Fruit fly (Drosophila melanogaster) whole organism, prepupa: ENCODE data around the gene Pp1-87B.

Experiments
- Blimp-1 ChIP-seq: fragments of 200-800 bp; sonication (Bioruptor generic); optimal IDR thresholded peaks from 3 replicates; lab custom pipeline; 2017; ENCODE audit warnings: missing biosample characterization, missing genetic modification characterization, mild to moderate bottlenecking, moderate library complexity, missing genetic modification reagents
- CG10631 ChIP-seq: fragments of 200-800 bp; sonication (Bioruptor generic); optimal IDR thresholded peaks from 2 replicates; lab custom pipeline; 2016; ENCODE audit warnings: missing biosample characterization, missing genetic modification characterization
- CG11294 ChIP-seq: fragments of 200-800 bp; sonication (Bioruptor generic); IDR thresholded peaks from 2 replicates; pipeline ENCODE4 v1.3.6; 2022; ENCODE audit warnings: missing biosample characterization, missing genetic modification characterization
- CG11762 ChIP-seq: fragments of 200-800 bp; sonication (Bioruptor generic); optimal IDR thresholded peaks from 3 replicates; lab custom pipeline; 2016; ENCODE audit warnings: missing biosample characterization, missing genetic modification characterization; ENCODE audit not compliant: insufficient read depth
- CG11902 ChIP-seq: fragments of 200-800 bp; sonication (Bioruptor generic); optimal IDR thresholded peaks from 3 replicates; lab custom pipeline; 2016; ENCODE audit warnings: missing biosample characterization, missing genetic modification characterization
- CG15336 ChIP-seq: fragments of 200-800 bp; sonication (Bioruptor generic); IDR thresholded peaks from 2 replicates; pipeline ENCODE4 v1.3.6; 2022; ENCODE audit warnings: missing biosample characterization, missing genetic modification characterization
- CG1621 ChIP-seq: fragments of 200-800 bp; sonication (Bioruptor generic); optimal IDR thresholded peaks from 3 replicates; lab custom pipeline; 2018; ENCODE audit warnings: missing biosample characterization, mild to moderate bottlenecking, missing genetic modification characterization
- CG31627 ChIP-seq: fragments of 200-800 bp; sonication (Bioruptor generic); optimal IDR thresholded peaks from 3 replicates; lab custom pipeline; 2016; ENCODE audit warnings: missing biosample characterization, missing genetic modification characterization
- CG34406 ChIP-seq: fragments of 200-800 bp; sonication (Bioruptor generic); optimal IDR thresholded peaks from 3 replicates; lab custom pipeline; 2016; ENCODE audit warnings: missing biosample characterization, missing genetic modification characterization
- CG3919 ChIP-seq: fragments of 200-800 bp; sonication (Bioruptor generic); optimal IDR thresholded peaks from 3 replicates; lab custom pipeline; 2016; ENCODE audit warnings: missing biosample characterization, missing genetic modification characterization
- CG4318 ChIP-seq: fragments of 200-800 bp; sonication (Bioruptor generic); optimal IDR thresholded peaks from 3 replicates; lab custom pipeline; 2017; ENCODE audit warnings: missing biosample characterization, mild to moderate bottlenecking, missing genetic modification characterization
- CG6276 ChIP-seq: fragments of 200-800 bp; sonication (Bioruptor generic); optimal IDR thresholded peaks from 2 replicates; lab custom pipeline; 2017; ENCODE audit warnings: missing biosample characterization, mild to moderate bottlenecking, missing genetic modification characterization
- CG6792 ChIP-seq: fragments of 200-800 bp; sonication (Bioruptor generic); optimal IDR thresholded peaks from 3 replicates; lab custom pipeline; 2016; ENCODE audit warnings: missing biosample characterization, missing genetic modification characterization
- CG6808 ChIP-seq: fragments of 200-800 bp; sonication (Bioruptor generic); optimal IDR thresholded peaks from 3 replicates; lab custom pipeline; 2017; ENCODE audit warnings: missing biosample characterization, missing genetic modification characterization, mild to moderate bottlenecking, moderate library complexity, missing genetic modification reagents
- CG6854 ChIP-seq: fragments of 200-800 bp; sonication (Bioruptor generic); optimal IDR thresholded peaks from 2 replicates; lab custom pipeline; 2017; ENCODE audit warnings: missing biosample characterization, mild to moderate bottlenecking, missing genetic modification characterization
- CG7368 ChIP-seq: fragments of 200-800 bp; sonication (Bioruptor generic); optimal IDR thresholded peaks from 3 replicates; lab custom pipeline; 2016; ENCODE audit warnings: missing biosample characterization, missing genetic modification characterization
- CG8119 ChIP-seq: fragments of 200-800 bp; sonication (Bioruptor generic); IDR thresholded peaks from 3 replicates; pipeline ENCODE4 v1.3.6; 2022; ENCODE audit warnings: missing biosample characterization, missing genetic modification characterization
- CG8319 ChIP-seq: fragments of 200-800 bp; sonication (Bioruptor generic); optimal IDR thresholded peaks from 3 replicates; lab custom pipeline; 2016; ENCODE audit warnings: missing biosample characterization, missing genetic modification characterization
- CG8632 ChIP-seq: fragments of 200-800 bp; sonication (Bioruptor generic); optimal IDR thresholded peaks from 3 replicates; lab custom pipeline; 2016; ENCODE audit warnings: missing biosample characterization, missing genetic modification characterization
- CG9139 ChIP-seq: fragments of 200-800 bp; sonication (Bioruptor generic); optimal IDR thresholded peaks from 3 replicates; lab custom pipeline; 2017; ENCODE audit warnings: missing biosample characterization, mild to moderate bottlenecking, missing genetic modification characterization
- Eip75B ChIP-seq: fragments of 200-800 bp; sonication (Bioruptor generic); optimal IDR thresholded peaks from 3 replicates; lab custom pipeline; 2016; ENCODE audit warnings: missing biosample characterization, missing genetic modification characterization
- Eip78C ChIP-seq: fragments of 200-800 bp; sonication (Bioruptor generic); peaks from one replicate; lab custom pipeline; 2016; ENCODE audit warnings: missing biosample characterization, missing genetic modification characterization
- Eip93F ChIP-seq: fragments of 200-800 bp; sonication (Bioruptor generic); optimal IDR thresholded peaks from 2 replicates; lab custom pipeline; 2016; ENCODE audit warnings: missing biosample characterization, mild to moderate bottlenecking, missing genetic modification characterization
- Ets21C ChIP-seq: fragments of 200-800 bp; sonication (Bioruptor generic); optimal IDR thresholded peaks from 3 replicates; lab custom pipeline; 2016; ENCODE audit warnings: missing biosample characterization, missing genetic modification characterization
- Gug ChIP-seq: fragments of 200-800 bp; sonication (Bioruptor generic); IDR thresholded peaks from 2 replicates; pipeline ENCODE4 v1.3.6; 2022; ENCODE audit warnings: missing biosample characterization, missing genetic modification characterization
- Hr38 ChIP-seq: sonication (Bioruptor generic); optimal IDR thresholded peaks from 2 replicates; lab custom pipeline; 2016; ENCODE audit warnings: missing biosample characterization, missing genetic modification characterization
- Hr39 ChIP-seq: fragments of 200-800 bp; sonication (Bioruptor generic); optimal IDR thresholded peaks from 2 replicates; lab custom pipeline; 2016; ENCODE audit warnings: missing biosample characterization, missing genetic modification characterization
- Hr4 ChIP-seq: fragments of 200-800 bp; sonication (Bioruptor generic); optimal IDR thresholded peaks from 3 replicates; lab custom pipeline; 2016; ENCODE audit warnings: missing biosample characterization, missing genetic modification characterization
- OdsH ChIP-seq: fragments of 200-800 bp; sonication (Bioruptor generic); optimal IDR thresholded peaks from 3 replicates; lab custom pipeline; 2016; ENCODE audit warnings: missing biosample characterization, missing genetic modification characterization
- Smox ChIP-seq: fragments of 200-800 bp; sonication (Bioruptor generic); optimal IDR thresholded peaks from 3 replicates; lab custom pipeline; 2016; ENCODE audit warnings: missing biosample characterization, missing genetic modification characterization
- Sox14 ChIP-seq: fragments of 200-800 bp; sonication (Bioruptor generic); optimal IDR thresholded peaks from 3 replicates; lab custom pipeline; 2016; ENCODE audit warnings: missing biosample characterization, missing genetic modification characterization
- Sox15 ChIP-seq: fragments of 200-800 bp; sonication (Bioruptor generic); optimal IDR thresholded peaks from 3 replicates; lab custom pipeline; 2016; ENCODE audit warnings: missing biosample characterization, missing genetic modification characterization
- achi ChIP-seq: fragments of 200-800 bp; sonication (Bioruptor generic); optimal IDR thresholded peaks from 3 replicates; lab custom pipeline; 2016; ENCODE audit warnings: missing biosample characterization, missing genetic modification characterization
- cyc ChIP-seq: fragments of 200-800 bp; sonication (Bioruptor generic); optimal IDR thresholded peaks from 3 replicates; lab custom pipeline; 2016; ENCODE audit warnings: missing biosample characterization, missing genetic modification characterization
- dac ChIP-seq: fragments of 200-800 bp; sonication (Bioruptor generic); optimal IDR thresholded peaks from 2 replicates; lab custom pipeline; 2017; ENCODE audit warnings: missing biosample characterization, mild to moderate bottlenecking, missing genetic modification characterization
- dsx ChIP-seq: fragments of 200-800 bp; optimal IDR thresholded peaks from 3 replicates; lab custom pipeline; 2019; ENCODE audit warnings: missing biosample characterization, mild to moderate bottlenecking, missing genetic modification characterization, moderate library complexity; ENCODE audit not compliant: poor library complexity, severe bottlenecking
- eg ChIP-seq: fragments of 200-800 bp; sonication (Bioruptor generic); IDR thresholded peaks from 3 replicates; pipeline ENCODE4 v1.3.6; 2022; ENCODE audit warnings: missing biosample characterization, missing genetic modification characterization
- esn ChIP-seq: fragments of 200-800 bp; sonication (Bioruptor generic); optimal IDR thresholded peaks from 2 replicates; lab custom pipeline; 2016; ENCODE audit warnings: missing biosample characterization, mild to moderate bottlenecking, missing genetic modification characterization, moderate library complexity
- fd59A ChIP-seq: fragments of 200-800 bp; sonication (Bioruptor generic); optimal IDR thresholded peaks from 2 replicates; lab custom pipeline; 2017; ENCODE audit warnings: missing biosample characterization, mild to moderate bottlenecking, missing genetic modification characterization, missing genetic modification reagents
- fd85E ChIP-seq: fragments of 200-800 bp; sonication (Bioruptor generic); optimal IDR thresholded peaks from 3 replicates; lab custom pipeline; 2016; ENCODE audit warnings: missing biosample characterization, missing genetic modification characterization
- fkh ChIP-seq: fragments of 200-800 bp; sonication (Bioruptor generic); optimal IDR thresholded peaks from 3 replicates; lab custom pipeline; 2017; ENCODE audit warnings: missing biosample characterization, mild to moderate bottlenecking, missing genetic modification characterization, moderate library complexity
- salr ChIP-seq, 2 experiments: fragments of 200-800 bp; sonication (Bioruptor generic); optimal IDR thresholded peaks; 3 replicates each; lab custom pipeline; 2016 to 2018; ENCODE audit warnings: missing biosample characterization in 2 of 2, missing genetic modification characterization in 2 of 2, mild to moderate bottlenecking in 1 of 2
- spab ChIP-seq: fragments of 200-800 bp; sonication (Bioruptor generic); optimal IDR thresholded peaks from 2 replicates; lab custom pipeline; 2017; ENCODE audit warnings: missing biosample characterization, mild to moderate bottlenecking, missing genetic modification characterization, missing genetic modification reagents
- ss ChIP-seq, 2 experiments: fragments of 200-800 bp; sonication (Bioruptor generic); optimal IDR thresholded peaks; 2 replicates in 1 of 2; 3 replicates in 1 of 2; lab custom pipeline; 2017 to 2018; ENCODE audit warnings: mild to moderate bottlenecking in 2 of 2, missing biosample characterization in 2 of 2, missing genetic modification characterization in 2 of 2, moderate library complexity in 1 of 2
- svp ChIP-seq: fragments of 200-800 bp; sonication (Bioruptor generic); peaks from one replicate; lab custom pipeline; 2016; ENCODE audit warnings: missing biosample characterization, missing genetic modification characterization
- topi ChIP-seq: fragments of 200-800 bp; sonication (Bioruptor generic); optimal IDR thresholded peaks from 3 replicates; lab custom pipeline; 2016; ENCODE audit warnings: missing biosample characterization, missing genetic modification characterization
- vri ChIP-seq: fragments of 200-800 bp; sonication (Bioruptor generic); optimal IDR thresholded peaks from 3 replicates; lab custom pipeline; 2016; ENCODE audit warnings: missing biosample characterization, mild to moderate bottlenecking, missing genetic modification characterization

Pp1-87B gene

DNA sequence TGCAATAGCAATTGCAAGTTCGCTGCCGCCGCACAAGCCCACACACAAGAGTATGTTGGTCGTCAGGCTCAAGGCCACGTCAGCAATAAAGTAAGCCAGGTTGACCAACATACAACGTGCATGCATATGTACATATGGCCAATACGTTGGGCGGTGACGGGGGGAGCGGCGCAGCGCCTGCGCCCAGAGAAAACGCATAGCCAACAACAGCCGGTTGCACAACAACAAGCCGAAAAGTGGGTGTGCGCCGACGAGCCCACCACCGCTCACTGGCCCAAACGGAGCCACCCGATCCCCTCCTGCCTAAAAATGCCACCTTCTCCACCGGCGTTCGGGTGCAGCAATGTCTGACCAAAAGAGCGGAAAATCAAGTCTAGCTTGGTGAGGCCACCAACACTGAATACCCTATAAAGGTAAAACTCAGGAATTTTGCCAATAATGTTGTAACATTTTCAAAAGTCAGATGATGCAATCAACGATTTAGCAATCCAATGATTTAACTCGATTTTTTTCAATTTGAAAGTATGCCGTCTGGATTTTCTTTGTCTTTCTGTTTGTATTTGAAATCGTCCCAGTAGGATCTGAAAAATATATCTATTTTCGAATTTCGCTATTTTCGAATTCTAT, 26.3 kb upstream of the Pp1-87B start, which contains the start of gene CG5509:
TSS of gene CG5509 (plus strand) at position 577 of the 627 bp plus-strand sequence.
- TF ChIP-seq fkh (GFP tag; lab: Kevin White, UChicago) (no peak), eg (GFP tag; lab: Robert Waterston, UW) (peak; percentile 52; the same call in 2 of the 3 replicates), CG11762 (GFP tag; lab: Kevin White, UChicago) (no peak), CG15336 (peak; percentile 29; the same call in 1 of the 2 replicates), Gug (no peak), Hr4 (GFP tag; lab: Kevin White, UChicago) (no peak), CG11902 (GFP tag; lab: Kevin White, UChicago) (no peak), dsx (GFP tag; lab: Kevin White, UChicago) (peak; percentile 28), Eip78C (GFP tag; lab: Kevin White, UChicago) (peak; percentile 22), CG34406 (no peak)

DNA sequence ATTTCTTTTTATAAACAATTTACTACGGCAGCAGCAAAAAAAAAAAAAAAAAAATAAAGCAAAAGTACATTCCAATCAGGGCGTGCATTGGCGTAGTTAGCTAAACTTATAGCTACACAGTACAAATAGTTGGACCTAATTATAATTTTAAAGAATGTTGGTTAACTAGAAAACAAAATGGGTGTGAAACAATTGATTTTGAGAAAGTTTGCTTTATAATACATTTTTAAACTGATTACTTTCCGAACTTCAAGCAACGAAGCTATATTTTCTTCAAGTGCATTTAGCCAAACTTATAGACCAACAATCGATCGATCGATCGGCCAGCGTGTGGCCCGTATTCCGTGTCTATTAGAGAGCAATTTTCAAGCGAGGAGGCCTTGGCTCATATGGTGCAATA, 25.7 kb upstream of the Pp1-87B start:
- no peak for TF ChIP-seq Smox
- no peak for TF ChIP-seq CG6854 (GFP tag; lab: Kevin White, UChicago)
- no peak for TF ChIP-seq Hr38 (GFP tag; lab: Kevin White, UChicago)
- peak; percentile 53; the same call in 2 of the 3 replicates for TF ChIP-seq CG8119
- TF ChIP-seq ss (GFP tag; optimal IDR thresholded peaks at IDR 0.05; lab: Kevin White, UChicago) = no peak
- TF ChIP-seq dac (GFP tag; lab: Kevin White, UChicago) = no peak
- TF ChIP-seq CG15336 = peak; percentile 71
- TF ChIP-seq achi (GFP tag; lab: Kevin White, UChicago) = no peak
- TF ChIP-seq CG8319 (GFP tag; lab: Kevin White, UChicago) = peak; percentile 14
- TF ChIP-seq Sox14 = no peak
- TF ChIP-seq cyc (GFP tag; lab: Kevin White, UChicago) = no peak
- TF ChIP-seq dsx (GFP tag; lab: Kevin White, UChicago) = no peak
- TF ChIP-seq CG7368 = no peak
- TF ChIP-seq Eip93F (GFP tag; lab: Kevin White, UChicago) = no peak
- no peak for TF ChIP-seq Hr39
- TF ChIP-seq fd85E (GFP tag; lab: Kevin White, UChicago) = no peak
- no peak for TF ChIP-seq fd59A (GFP tag; lab: Kevin White, UChicago)
- TF ChIP-seq Gug = peak; percentile 32; the same call in 1 of the 2 replicates
- no peak for TF ChIP-seq CG10631
- no peak for TF ChIP-seq CG6792
- no peak for TF ChIP-seq CG1621
- no peak for TF ChIP-seq Hr4 (GFP tag; lab: Kevin White, UChicago)
- no peak for TF ChIP-seq Blimp-1 (GFP tag; lab: Kevin White, UChicago)
- peak; percentile 53 for TF ChIP-seq OdsH
- TF ChIP-seq topi = no peak
- no peak for TF ChIP-seq CG9139
- TF ChIP-seq CG11294 (GFP tag; lab: Robert Waterston, UW) = peak; percentile 50; the same call in 1 of the 2 replicates
- TF ChIP-seq CG8632 (GFP tag; lab: Kevin White, UChicago) = peak; percentile 29
- no peak for TF ChIP-seq CG6808 (GFP tag; lab: Kevin White, UChicago)
- peak; percentile 17 for TF ChIP-seq spab (GFP tag; lab: Kevin White, UChicago)
- no peak for TF ChIP-seq vri (GFP tag; lab: Kevin White, UChicago)
- TF ChIP-seq Eip78C (GFP tag; lab: Kevin White, UChicago) = peak; percentile 76
- no peak for TF ChIP-seq CG6276
- no peak for TF ChIP-seq Eip75B (GFP tag; lab: Kevin White, UChicago)
- TF ChIP-seq CG31627 (GFP tag; lab: Kevin White, UChicago) = peak; percentile 5
- TF ChIP-seq Ets21C = no peak
- TF ChIP-seq eg (GFP tag; lab: Robert Waterston, UW) = peak; percentile 65; the same call in 1 of the 3 replicates
- peak; percentile 51 for TF ChIP-seq svp (GFP tag; lab: Kevin White, UChicago)
- TF ChIP-seq salr (GFP tag; optimal IDR thresholded peaks at IDR 0.05; lab: Kevin White, UChicago) = no peak
- TF ChIP-seq esn (GFP tag; lab: Kevin White, UChicago) = peak; percentile 3
- TF ChIP-seq CG3919 (GFP tag; lab: Kevin White, UChicago) = peak; percentile 30
- TF ChIP-seq CG4318 (GFP tag; lab: Kevin White, UChicago) = no peak
- TF ChIP-seq fkh (GFP tag; lab: Kevin White, UChicago) = no peak
- TF ChIP-seq Sox15 (GFP tag; lab: Kevin White, UChicago) = no peak
- TF ChIP-seq CG11902 (GFP tag; lab: Kevin White, UChicago) = peak; percentile 24
